Fruit fly (Drosophila melanogaster) whole organism, prepupa: ENCODE results near the gene CG32270.

Experiments used
- Blimp-1 ChIP-seq: fragments of 200-800 bp; sonication (Bioruptor generic); optimal IDR thresholded peaks from 3 replicates; lab custom pipeline; 2017; ENCODE audit warnings: missing biosample characterization, missing genetic modification characterization, mild to moderate bottlenecking, moderate library complexity, missing genetic modification reagents
- CG10631 ChIP-seq: fragments of 200-800 bp; sonication (Bioruptor generic); optimal IDR thresholded peaks from 2 replicates; lab custom pipeline; 2016; ENCODE audit warnings: missing biosample characterization, missing genetic modification characterization
- CG10669 ChIP-seq: fragments of 200-800 bp; sonication (Bioruptor generic); optimal IDR thresholded peaks from 3 replicates; lab custom pipeline; 2018; ENCODE audit warnings: missing biosample characterization, mild to moderate bottlenecking, missing genetic modification characterization, moderate library complexity
- CG11294 ChIP-seq: fragments of 200-800 bp; sonication (Bioruptor generic); IDR thresholded peaks from 2 replicates; pipeline ENCODE4 v1.3.6; 2022; ENCODE audit warnings: missing biosample characterization, missing genetic modification characterization
- CG15336 ChIP-seq: fragments of 200-800 bp; sonication (Bioruptor generic); IDR thresholded peaks from 2 replicates; pipeline ENCODE4 v1.3.6; 2022; ENCODE audit warnings: missing biosample characterization, missing genetic modification characterization
- CG1621 ChIP-seq: fragments of 200-800 bp; sonication (Bioruptor generic); optimal IDR thresholded peaks from 3 replicates; lab custom pipeline; 2018; ENCODE audit warnings: missing biosample characterization, mild to moderate bottlenecking, missing genetic modification characterization
- CG16779 ChIP-seq: fragments of 200-800 bp; sonication (Bioruptor generic); optimal IDR thresholded peaks from 3 replicates; lab custom pipeline; 2017; ENCODE audit warnings: missing biosample characterization, mild to moderate bottlenecking, missing genetic modification characterization
- CG31627 ChIP-seq: fragments of 200-800 bp; sonication (Bioruptor generic); optimal IDR thresholded peaks from 3 replicates; lab custom pipeline; 2016; ENCODE audit warnings: missing biosample characterization, missing genetic modification characterization
- CG32006 ChIP-seq: fragments of 200-800 bp; sonication (Bioruptor generic); optimal IDR thresholded peaks from 3 replicates; lab custom pipeline; 2017; ENCODE audit warnings: missing biosample characterization, mild to moderate bottlenecking, missing genetic modification characterization
- CG34406 ChIP-seq: fragments of 200-800 bp; sonication (Bioruptor generic); optimal IDR thresholded peaks from 3 replicates; lab custom pipeline; 2016; ENCODE audit warnings: missing biosample characterization, missing genetic modification characterization
- CG3919 ChIP-seq: fragments of 200-800 bp; sonication (Bioruptor generic); optimal IDR thresholded peaks from 3 replicates; lab custom pipeline; 2016; ENCODE audit warnings: missing biosample characterization, missing genetic modification characterization
- CG4318 ChIP-seq: fragments of 200-800 bp; sonication (Bioruptor generic); optimal IDR thresholded peaks from 3 replicates; lab custom pipeline; 2017; ENCODE audit warnings: missing biosample characterization, mild to moderate bottlenecking, missing genetic modification characterization
- CG6163 ChIP-seq: fragments of 200-800 bp; sonication (Bioruptor generic); IDR thresholded peaks from 3 replicates; pipeline ENCODE4 v1.3.6; 2022; ENCODE audit warnings: missing biosample characterization, missing genetic modification characterization
- CG6276 ChIP-seq: fragments of 200-800 bp; sonication (Bioruptor generic); optimal IDR thresholded peaks from 2 replicates; lab custom pipeline; 2017; ENCODE audit warnings: missing biosample characterization, mild to moderate bottlenecking, missing genetic modification characterization
- CG6792 ChIP-seq: fragments of 200-800 bp; sonication (Bioruptor generic); optimal IDR thresholded peaks from 3 replicates; lab custom pipeline; 2016; ENCODE audit warnings: missing biosample characterization, missing genetic modification characterization
- CG6854 ChIP-seq: fragments of 200-800 bp; sonication (Bioruptor generic); optimal IDR thresholded peaks from 2 replicates; lab custom pipeline; 2017; ENCODE audit warnings: missing biosample characterization, mild to moderate bottlenecking, missing genetic modification characterization
- CG7368 ChIP-seq: fragments of 200-800 bp; sonication (Bioruptor generic); optimal IDR thresholded peaks from 3 replicates; lab custom pipeline; 2016; ENCODE audit warnings: missing biosample characterization, missing genetic modification characterization
- CG8119 ChIP-seq: fragments of 200-800 bp; sonication (Bioruptor generic); IDR thresholded peaks from 3 replicates; pipeline ENCODE4 v1.3.6; 2022; ENCODE audit warnings: missing biosample characterization, missing genetic modification characterization
- CG8632 ChIP-seq: fragments of 200-800 bp; sonication (Bioruptor generic); optimal IDR thresholded peaks from 3 replicates; lab custom pipeline; 2016; ENCODE audit warnings: missing biosample characterization, missing genetic modification characterization
- CG9139 ChIP-seq: fragments of 200-800 bp; sonication (Bioruptor generic); optimal IDR thresholded peaks from 3 replicates; lab custom pipeline; 2017; ENCODE audit warnings: missing biosample characterization, mild to moderate bottlenecking, missing genetic modification characterization
- Eip78C ChIP-seq: fragments of 200-800 bp; sonication (Bioruptor generic); peaks from one replicate; lab custom pipeline; 2016; ENCODE audit warnings: missing biosample characterization, missing genetic modification characterization
- Eip93F ChIP-seq: fragments of 200-800 bp; sonication (Bioruptor generic); optimal IDR thresholded peaks from 2 replicates; lab custom pipeline; 2016; ENCODE audit warnings: missing biosample characterization, mild to moderate bottlenecking, missing genetic modification characterization
- Ets21C ChIP-seq: fragments of 200-800 bp; sonication (Bioruptor generic); optimal IDR thresholded peaks from 3 replicates; lab custom pipeline; 2016; ENCODE audit warnings: missing biosample characterization, missing genetic modification characterization
- Ets96B ChIP-seq: fragments of 200-800 bp; optimal IDR thresholded peaks from 2 replicates; lab custom pipeline; 2019; ENCODE audit warnings: missing biosample characterization, mild to moderate bottlenecking, missing genetic modification characterization, moderate library complexity
- Hr39 ChIP-seq: fragments of 200-800 bp; sonication (Bioruptor generic); optimal IDR thresholded peaks from 2 replicates; lab custom pipeline; 2016; ENCODE audit warnings: missing biosample characterization, missing genetic modification characterization
- Hr4 ChIP-seq: fragments of 200-800 bp; sonication (Bioruptor generic); optimal IDR thresholded peaks from 3 replicates; lab custom pipeline; 2016; ENCODE audit warnings: missing biosample characterization, missing genetic modification characterization
- Lpt ChIP-seq: fragments of 200-800 bp; sonication (Bioruptor generic); optimal IDR thresholded peaks from 3 replicates; lab custom pipeline; 2016; ENCODE audit warnings: missing biosample characterization, missing genetic modification characterization
- Met ChIP-seq: fragments of 200-800 bp; sonication (Bioruptor generic); optimal IDR thresholded peaks from 3 replicates; lab custom pipeline; 2016; ENCODE audit warnings: missing biosample characterization, missing genetic modification characterization
- Sox14 ChIP-seq: fragments of 200-800 bp; sonication (Bioruptor generic); optimal IDR thresholded peaks from 3 replicates; lab custom pipeline; 2016; ENCODE audit warnings: missing biosample characterization, missing genetic modification characterization
- achi ChIP-seq: fragments of 200-800 bp; sonication (Bioruptor generic); optimal IDR thresholded peaks from 3 replicates; lab custom pipeline; 2016; ENCODE audit warnings: missing biosample characterization, missing genetic modification characterization
- acj6 ChIP-seq: fragments of 200-800 bp; sonication (Bioruptor generic); optimal IDR thresholded peaks from 3 replicates; lab custom pipeline; 2016; ENCODE audit warnings: missing biosample characterization, missing genetic modification characterization
- cyc ChIP-seq: fragments of 200-800 bp; sonication (Bioruptor generic); optimal IDR thresholded peaks from 3 replicates; lab custom pipeline; 2016; ENCODE audit warnings: missing biosample characterization, missing genetic modification characterization
- dac ChIP-seq: fragments of 200-800 bp; sonication (Bioruptor generic); optimal IDR thresholded peaks from 2 replicates; lab custom pipeline; 2017; ENCODE audit warnings: missing biosample characterization, mild to moderate bottlenecking, missing genetic modification characterization
- dsx ChIP-seq: fragments of 200-800 bp; optimal IDR thresholded peaks from 3 replicates; lab custom pipeline; 2019; ENCODE audit warnings: missing biosample characterization, mild to moderate bottlenecking, missing genetic modification characterization, moderate library complexity; ENCODE audit not compliant: poor library complexity, severe bottlenecking
- eg ChIP-seq: fragments of 200-800 bp; sonication (Bioruptor generic); IDR thresholded peaks from 3 replicates; pipeline ENCODE4 v1.3.6; 2022; ENCODE audit warnings: missing biosample characterization, missing genetic modification characterization
- esn ChIP-seq: fragments of 200-800 bp; sonication (Bioruptor generic); optimal IDR thresholded peaks from 2 replicates; lab custom pipeline; 2016; ENCODE audit warnings: missing biosample characterization, mild to moderate bottlenecking, missing genetic modification characterization, moderate library complexity
- fd59A ChIP-seq: fragments of 200-800 bp; sonication (Bioruptor generic); optimal IDR thresholded peaks from 2 replicates; lab custom pipeline; 2017; ENCODE audit warnings: missing biosample characterization, mild to moderate bottlenecking, missing genetic modification characterization, missing genetic modification reagents
- fd85E ChIP-seq: fragments of 200-800 bp; sonication (Bioruptor generic); optimal IDR thresholded peaks from 3 replicates; lab custom pipeline; 2016; ENCODE audit warnings: missing biosample characterization, missing genetic modification characterization
- lz ChIP-seq: fragments of 200-800 bp; sonication (Bioruptor generic); optimal IDR thresholded peaks from 3 replicates; lab custom pipeline; 2016; ENCODE audit warnings: missing biosample characterization, missing genetic modification characterization
- net ChIP-seq: fragments of 200-800 bp; sonication (Bioruptor generic); optimal IDR thresholded peaks from 3 replicates; lab custom pipeline; 2016; ENCODE audit warnings: missing biosample characterization, missing genetic modification characterization
- pdm3 ChIP-seq: fragments of 200-800 bp; sonication (Bioruptor generic); optimal IDR thresholded peaks from 3 replicates; lab custom pipeline; 2016; ENCODE audit warnings: missing biosample characterization, missing genetic modification characterization
- salr ChIP-seq, 2 experiments: fragments of 200-800 bp; sonication (Bioruptor generic); optimal IDR thresholded peaks; 3 replicates each; lab custom pipeline; 2016 to 2018; ENCODE audit warnings: missing biosample characterization in 2 of 2, missing genetic modification characterization in 2 of 2, mild to moderate bottlenecking in 1 of 2
- spab ChIP-seq: fragments of 200-800 bp; sonication (Bioruptor generic); optimal IDR thresholded peaks from 2 replicates; lab custom pipeline; 2017; ENCODE audit warnings: missing biosample characterization, mild to moderate bottlenecking, missing genetic modification characterization, missing genetic modification reagents
- ss ChIP-seq, 2 experiments: fragments of 200-800 bp; sonication (Bioruptor generic); optimal IDR thresholded peaks; 2 replicates in 1 of 2; 3 replicates in 1 of 2; lab custom pipeline; 2017 to 2018; ENCODE audit warnings: mild to moderate bottlenecking in 2 of 2, missing biosample characterization in 2 of 2, missing genetic modification characterization in 2 of 2, moderate library complexity in 1 of 2
- svp ChIP-seq: fragments of 200-800 bp; sonication (Bioruptor generic); peaks from one replicate; lab custom pipeline; 2016; ENCODE audit warnings: missing biosample characterization, missing genetic modification characterization
- topi ChIP-seq: fragments of 200-800 bp; sonication (Bioruptor generic); optimal IDR thresholded peaks from 3 replicates; lab custom pipeline; 2016; ENCODE audit warnings: missing biosample characterization, missing genetic modification characterization
- vri ChIP-seq: fragments of 200-800 bp; sonication (Bioruptor generic); optimal IDR thresholded peaks from 3 replicates; lab custom pipeline; 2016; ENCODE audit warnings: missing biosample characterization, mild to moderate bottlenecking, missing genetic modification characterization

CG32270 gene

DNA sequence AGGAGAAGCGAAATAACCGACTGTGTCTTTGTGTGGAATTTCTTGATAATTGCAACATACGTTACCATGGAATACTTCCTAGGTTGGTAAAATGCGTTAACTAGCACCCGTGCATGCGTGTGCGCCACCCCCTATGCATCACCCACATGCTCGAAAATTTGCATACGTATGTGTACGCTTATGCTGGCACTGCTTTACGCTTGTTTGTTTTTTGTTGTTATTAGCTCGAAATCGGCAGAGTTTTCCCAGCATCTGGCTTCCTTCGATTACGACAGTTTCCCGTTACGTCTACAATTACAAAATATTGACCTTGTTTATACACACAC, 17.6 kb upstream of the CG32270 start:
- TF ChIP-seq CG9139 (GFP tag; lab: Kevin White, UChicago) (no peak), CG3919 (GFP tag; lab: Kevin White, UChicago) (no peak), Eip93F (no peak), CG11294 (GFP tag; lab: Robert Waterston, UW) (no peak), acj6 (GFP tag; lab: Kevin White, UChicago) (no peak), lz (no peak), cyc (GFP tag; lab: Kevin White, UChicago) (no peak), CG34406 (GFP tag; lab: Kevin White, UChicago) (no peak), Hr39 (GFP tag; lab: Kevin White, UChicago) (no peak), esn (GFP tag; lab: Kevin White, UChicago) (no peak), ss (GFP tag; optimal IDR thresholded peaks at IDR 0.05; lab: Kevin White, UChicago) (no peak), net (GFP tag; lab: Kevin White, UChicago) (no peak), Sox14 (GFP tag; lab: Kevin White, UChicago) (no peak), Ets96B (tag; lab: Kevin White, UChicago) (no peak), eg (GFP tag; lab: Robert Waterston, UW) (no peak)

- TF ChIP-seq svp (GFP tag; lab: Kevin White, UChicago) (no peak), dac (GFP tag; lab: Kevin White, UChicago) (no peak), CG8632 (GFP tag; lab: Kevin White, UChicago) (no peak), CG34406 (GFP tag; lab: Kevin White, UChicago) (peak; percentile 29), CG31627 (no peak), salr (GFP tag; optimal IDR thresholded peaks at IDR 0.05; lab: Kevin White, UChicago) (peak in 1 of 2 experiments; percentile 27), acj6 (GFP tag; lab: Kevin White, UChicago) (no peak), esn (GFP tag; lab: Kevin White, UChicago) (peak; percentile 5), dsx (GFP tag; lab: Kevin White, UChicago) (peak; percentile 62), CG7368 (GFP tag; lab: Kevin White, UChicago) (no peak), Lpt (GFP tag; lab: Kevin White, UChicago) (no peak), lz (no peak), achi (GFP tag; lab: Kevin White, UChicago) (no peak), fd59A (GFP tag; lab: Kevin White, UChicago) (no peak), Eip93F (no peak), CG10669 (GFP tag; lab: Kevin White, UChicago) (no peak), CG10631 (GFP tag; lab: Kevin White, UChicago) (no peak), net (GFP tag; lab: Kevin White, UChicago) (peak; percentile 41), CG15336 (GFP tag; lab: Robert Waterston, UW) (peak; percentile 45), Hr39 (GFP tag; lab: Kevin White, UChicago) (no peak), CG6163 (GFP tag; lab: Robert Waterston, UW) (peak; percentile 34; the same call in 1 of the 3 replicates), Met (GFP tag; lab: Kevin White, UChicago) (no peak), Hr4 (GFP tag; lab: Kevin White, UChicago) (no peak), cyc (GFP tag; lab: Kevin White, UChicago) (no peak), CG11294 (GFP tag; lab: Robert Waterston, UW) (no peak), CG6276 (peak; percentile 59), CG6854 (no peak), CG4318 (GFP tag; lab: Kevin White, UChicago) (no peak), spab (no peak), pdm3 (GFP tag; lab: Kevin White, UChicago) (no peak), Ets21C (GFP tag; lab: Kevin White, UChicago) (no peak), CG8119 (GFP tag; lab: Robert Waterston, UW) (peak; percentile 40; the same call in 2 of the 3 replicates), topi (GFP tag; lab: Kevin White, UChicago) (no peak), CG6792 (GFP tag; lab: Kevin White, UChicago) (peak; percentile 21), CG9139 (GFP tag; lab: Kevin White, UChicago) (peak; percentile 69), CG32006 (GFP tag; lab: Kevin White, UChicago) (peak; percentile 37), vri (peak; percentile 52), ss (GFP tag; optimal IDR thresholded peaks at IDR 0.05; lab: Kevin White, UChicago) (peak in 1 of 2 experiments; percentile 79), fd85E (no peak), CG16779 (tag; lab: Kevin White, UChicago) (peak; percentile 82), CG1621 (tag; lab: Kevin White, UChicago) (no peak), Ets96B (tag; lab: Kevin White, UChicago) (peak; percentile 57), Blimp-1 (GFP tag; lab: Kevin White, UChicago) (no peak), eg (GFP tag; lab: Robert Waterston, UW) (peak; percentile 59), Eip78C (no peak)
Measured at dm6 chr3L:3225769-3226457, 17.1 kb upstream of the CG32270 start.
